Worm (Caenorhabditis elegans): Measurements from ENCODE around the gene T24B8.3.
"Not testable (repeated sequence)": the region's sequence is repeated elsewhere in the genome, so short reads cannot be mapped to it uniquely, and the experiment has no call there.

Gene T24B8.3

ce11 chrII:9108443-9108842, 47.5 kb upstream of the T24B8.3 start, which contains the start of gene dnj-23 (continued):
- no peak for TF ChIP-seq Y67H2A.10 (GFP tag; conservative IDR thresholded peaks at IDR 0.05)

ce11 chrII:9107095-9107769, 46.3 kb upstream of the T24B8.3 start, which contains the start of gene dyrb-1:
Gene dyrb-1, minus strand, starts transcription at chrII:9107145.
- TF ChIP-seq nhr-80 (tag; optimal IDR thresholded peaks at IDR 0.05) (no peak), B0261.1 (tag; optimal IDR thresholded peaks at IDR 0.05) (no peak)

ce11 chrII:9102623-9103022, 41.7 kb upstream of the T24B8.3 start:
- TF ChIP-seq nhr-120 (GFP tag; IDR thresholded peaks at IDR 0.05), result 0 out of 2 replicates have a peak, but pooled peaks have one; percentile 45
- peak; percentile 99 for TF ChIP-seq lin-26 (GFP tag; IDR thresholded peaks at IDR 0.05)
- TF ChIP-seq C17E4.6 (GFP tag; IDR thresholded peaks at IDR 0.05), result peak; percentile 71; the same call in 1 of the 2 replicates
- TF ChIP-seq F39B2.1 (GFP tag; IDR thresholded peaks at IDR 0.05), result peak; percentile 74; the same call in 1 of the 2 replicates
- TF ChIP-seq attf-6 (GFP tag; IDR thresholded peaks at IDR 0.05), result peak; percentile 57; the same call in 1 of the 2 replicates
- peak; percentile 80 for TF ChIP-seq dox-1 (GFP tag; IDR thresholded peaks at IDR 0.05)
- TF ChIP-seq Y53G8AR.9 (GFP tag; conservative IDR thresholded peaks at IDR 0.05), result peak; percentile 70; the same call in 1 of the 2 replicates
- TF ChIP-seq rpc-1 (optimal IDR thresholded peaks at IDR 0.05), result not testable (repeated sequence)
- TF ChIP-seq rpc-1 (tag; optimal IDR thresholded peaks at IDR 0.05), result peak; percentile 41
- peak; percentile 88 for TF ChIP-seq ztf-28 (GFP tag; IDR thresholded peaks at IDR 0.05)
- TF ChIP-seq aptf-3 (GFP tag; IDR thresholded peaks at IDR 0.05), result peak; percentile 92; the same call in 1 of the 2 replicates
- peak; percentile 78; the same call in 1 of the 2 replicates for TF ChIP-seq Y56A3A.18 (GFP tag; IDR thresholded peaks at IDR 0.05)
- TF ChIP-seq sea-2 (GFP tag; IDR thresholded peaks at IDR 0.05), result 0 out of 2 replicates have a peak, but pooled peaks have one; percentile 54
- peak; percentile 57 for TF ChIP-seq F33H1.4 (GFP tag; IDR thresholded peaks at IDR 0.05)
- peak; percentile 58 for TF ChIP-seq pbrm-1 (GFP tag; IDR thresholded peaks at IDR 0.05)
- peak; percentile 74 for TF ChIP-seq hsf-1 (GFP tag; IDR thresholded peaks at IDR 0.05)
- TF ChIP-seq mcd-1 (GFP tag; IDR thresholded peaks at IDR 0.05), result peak; percentile 67
- peak; percentile 37; the same call in 1 of the 2 replicates for TF ChIP-seq madf-8 (GFP tag; conservative IDR thresholded peaks at IDR 0.05)
- TF ChIP-seq cebp-2 (GFP tag; IDR thresholded peaks at IDR 0.05), result peak; percentile 94
- peak; percentile 94 for TF ChIP-seq egl-44 (GFP tag; IDR thresholded peaks at IDR 0.05)
- TF ChIP-seq B0261.1 (tag; optimal IDR thresholded peaks at IDR 0.05), result peak; percentile 40
- 0 out of 2 replicates have a peak, but pooled peaks have one; percentile 59 for TF ChIP-seq bed-2 (GFP tag; IDR thresholded peaks at IDR 0.05)
- 0 out of 2 replicates have a peak, but pooled peaks have one; percentile 76 for TF ChIP-seq F37B4.10 (GFP tag; IDR thresholded peaks at IDR 0.05)
- TF ChIP-seq bed-1 (GFP tag; IDR thresholded peaks at IDR 0.05), result 0 out of 2 replicates have a peak, but pooled peaks have one; percentile 52
- TF ChIP-seq ceh-40 (GFP tag; IDR thresholded peaks at IDR 0.05), result peak; percentile 77; the same call in 1 of the 2 replicates
- TF ChIP-seq ztf-25 (GFP tag; IDR thresholded peaks at IDR 0.05), result peak; percentile 90
- TF ChIP-seq ztf-18 (tag; optimal IDR thresholded peaks at IDR 0.05), result peak; percentile 12
- TF ChIP-seq hmg-20 (GFP tag; IDR thresholded peaks at IDR 0.05), result peak; percentile 69
- peak; percentile 73 for TF ChIP-seq ekl-4 (GFP tag; IDR thresholded peaks at IDR 0.05)
- peak; percentile 53; the same call in 1 of the 2 replicates for TF ChIP-seq ceh-100 (GFP tag; IDR thresholded peaks at IDR 0.05)
- peak; percentile 87 for TF ChIP-seq egl-18 (GFP tag; IDR thresholded peaks at IDR 0.05)
- TF ChIP-seq ceh-91 (GFP tag; IDR thresholded peaks at IDR 0.05), result peak; percentile 50; the same call in 1 of the 2 replicates
- peak; percentile 78 for TF ChIP-seq madf-6 (GFP tag; IDR thresholded peaks at IDR 0.05)
- peak; percentile 75 for TF ChIP-seq tbp1 (GFP tag; optimal IDR thresholded peaks at IDR 0.05)
- TF ChIP-seq nfyb-1 (GFP tag; IDR thresholded peaks at IDR 0.05), result peak; percentile 89
- TF ChIP-seq Y79H2A.3 (GFP tag; conservative IDR thresholded peaks at IDR 0.05), result 0 out of 2 replicates have a peak, but pooled peaks have one; percentile 39
- TF ChIP-seq D2030.7 (GFP tag; IDR thresholded peaks at IDR 0.05), result peak; percentile 83
- TF ChIP-seq Y95B8A.8 (GFP tag; IDR thresholded peaks at IDR 0.05), result peak; percentile 78; the same call in 1 of the 2 replicates
- TF ChIP-seq let-526 (GFP tag; IDR thresholded peaks at IDR 0.05), result 0 out of 2 replicates have a peak, but pooled peaks have one; percentile 42
- TF ChIP-seq rcor-1 (GFP tag; IDR thresholded peaks at IDR 0.05), result peak; percentile 70
- TF ChIP-seq hmg-1.2 (GFP tag; IDR thresholded peaks at IDR 0.05), result peak; percentile 58
- peak; percentile 93; the same call in 1 of the 2 replicates for TF ChIP-seq ceh-58 (GFP tag; IDR thresholded peaks at IDR 0.05)
